Worm (Caenorhabditis elegans) whole organism, early embryonic: ENCODE data around the gene C23H3.5.

Experiments used
- B0310.2 ChIP-seq: sonication (generic microtip); optimal IDR thresholded peaks from 2 replicates; lab custom pipeline; 2016; ENCODE audit warnings: mild to moderate bottlenecking, missing genetic modification characterization, missing compliant biosample characterization
- F13C5.2 ChIP-seq: sonication (generic microtip); optimal IDR thresholded peaks from 2 replicates; lab custom pipeline; 2017; ENCODE audit warnings: mild to moderate bottlenecking, missing genetic modification characterization, inconsistent platforms, missing compliant biosample characterization
- aly-1 ChIP-seq: sonication (generic microtip); optimal IDR thresholded peaks from 2 replicates; lab custom pipeline; 2016; ENCODE audit warnings: missing genetic modification characterization, missing compliant biosample characterization
- ama-1 ChIP-seq: fragments of 150-350 bp; optimal IDR thresholded peaks from 2 replicates; lab custom pipeline; 2014
- ceh-13 ChIP-seq: fragments of 200-800 bp; sonication (Bioruptor generic); optimal IDR thresholded peaks from 2 replicates; lab custom pipeline; 2018; ENCODE audit warnings: mild to moderate bottlenecking, missing genetic modification characterization, missing compliant biosample characterization
- ceh-36 ChIP-seq: sonication (generic microtip); optimal IDR thresholded peaks from 2 replicates; lab custom pipeline; 2016; ENCODE audit warnings: missing genetic modification characterization, inconsistent platforms, missing compliant biosample characterization
- ets-7 ChIP-seq: sonication (generic microtip); optimal IDR thresholded peaks from 2 replicates; lab custom pipeline; 2016; ENCODE audit warnings: missing genotype, missing genetic modification characterization, missing compliant biosample characterization
- flt-1 ChIP-seq: fragments of 200-800 bp; sonication (Bioruptor generic); IDR thresholded peaks from 2 replicates; pipeline ENCODE4 v1.3.6; 2022; ENCODE audit warnings: missing genetic modification characterization, missing compliant biosample characterization
- hmbx-1 ChIP-seq: sonication (generic microtip); optimal IDR thresholded peaks from 2 replicates; lab custom pipeline; 2016; ENCODE audit warnings: mild to moderate bottlenecking, missing genetic modification characterization, missing compliant biosample characterization
- hmg-4 ChIP-seq: fragments of 200-800 bp; sonication (Bioruptor generic); optimal IDR thresholded peaks from 2 replicates; lab custom pipeline; 2018; ENCODE audit warnings: mild to moderate bottlenecking, missing genetic modification characterization, missing compliant biosample characterization
- hnd-1 ChIP-seq: sonication (generic microtip); optimal IDR thresholded peaks from 2 replicates; lab custom pipeline; 2016; ENCODE audit warnings: missing genetic modification characterization, missing compliant biosample characterization
- tbx-11 ChIP-seq: fragments of 200-800 bp; sonication (Bioruptor generic); IDR thresholded peaks from 2 replicates; pipeline ENCODE4 v1.3.6; 2022; ENCODE audit warnings: missing genetic modification characterization, missing compliant biosample characterization
- tra-4 ChIP-seq: sonication (generic microtip); optimal IDR thresholded peaks from 2 replicates; lab custom pipeline; 2017; ENCODE audit warnings: missing genetic modification characterization, missing compliant biosample characterization

- TF ChIP-seq ama-1 (lab: Kevin White, UChicago) (no peak), aly-1 (tag; lab: Kevin White, UChicago) (no peak), ets-7 (no peak), F13C5.2 (tag; lab: Kevin White, UChicago) (no peak), hmbx-1 (tag; lab: Kevin White, UChicago) (no peak), hmg-4 (GFP tag; lab: Kevin White, UChicago) (no peak), flt-1 (GFP tag; lab: Robert Waterston, UW) (no peak), hnd-1 (tag; lab: Kevin White, UChicago) (no peak), tbx-11 (GFP tag; lab: Robert Waterston, UW) (no peak), ceh-36 (tag; lab: Kevin White, UChicago) (no peak), ceh-13 (GFP tag; lab: Kevin White, UChicago) (no peak), tra-4 (no peak), B0310.2 (no peak)
Measured at ce11 chrII:11783-12182, 35.6 kb upstream of the C23H3.5 start, which contains the start of gene best-4.
